Worm (Caenorhabditis elegans) whole organism, L4 larva: ENCODE data around the gene Y54G2A.45.

Experiments
- ZK546.5 ChIP-seq, 2 experiments: sonication (generic microtip); optimal IDR thresholded peaks; 2 replicates each; lab custom pipeline; 2017; ENCODE audit warnings: missing biosample characterization in 2 of 2, missing genetic modification characterization in 2 of 2
- lim-7 ChIP-seq: fragments of 200-800 bp; sonication (Bioruptor generic); IDR thresholded peaks from 2 replicates; pipeline ENCODE4 v1.3.6; 2022; ENCODE audit warnings: missing genetic modification characterization, missing compliant biosample characterization
- lin-13 ChIP-seq: fragments of 150-350 bp; optimal IDR thresholded peaks from 2 replicates; lab custom pipeline; 2014; ENCODE audit warnings: missing biosample characterization, missing genetic modification reagents, missing genetic modification characterization
- nhr-41 ChIP-seq: fragments of 200-800 bp; sonication (Bioruptor generic); IDR thresholded peaks from 2 replicates; pipeline ENCODE4 v1.3.6; 2022; ENCODE audit warnings: missing genetic modification reagents, missing genetic modification characterization, missing compliant biosample characterization
- nhr-76 ChIP-seq: fragments of 150-350 bp; optimal IDR thresholded peaks from 2 replicates; lab custom pipeline; 2014; ENCODE audit warnings: missing biosample characterization, missing genetic modification characterization
- skn-1 ChIP-seq: fragments of 150-350 bp; optimal IDR thresholded peaks from 2 replicates; lab custom pipeline; 2014; ENCODE audit warnings: missing biosample characterization, missing genetic modification characterization
- snpc-4 ChIP-seq: fragments of 150-350 bp; optimal IDR thresholded peaks from 2 replicates; lab custom pipeline; 2014; ENCODE audit warnings: missing biosample characterization, missing genetic modification characterization
- unc-130 ChIP-seq: sonication (generic microtip); optimal IDR thresholded peaks from 2 replicates; lab custom pipeline; 2016; ENCODE audit warnings: missing genetic modification reagents, missing genetic modification characterization, missing compliant biosample characterization
- unc-39 ChIP-seq: sonication (generic microtip); optimal IDR thresholded peaks from 2 replicates; lab custom pipeline; 2017; ENCODE audit warnings: missing biosample characterization, missing genetic modification characterization
- zfp-3 ChIP-seq: fragments of 200-800 bp; sonication (Bioruptor generic); conservative IDR thresholded peaks from 2 replicates; pipeline ENCODE4 v1.3.6; 2022; ENCODE audit warnings: missing genetic modification reagents, missing genetic modification characterization, missing compliant biosample characterization
- ztf-11 ChIP-seq: fragments of 150-350 bp; optimal IDR thresholded peaks from 2 replicates; lab custom pipeline; 2014; ENCODE audit warnings: missing biosample characterization, missing genetic modification characterization

DNA sequence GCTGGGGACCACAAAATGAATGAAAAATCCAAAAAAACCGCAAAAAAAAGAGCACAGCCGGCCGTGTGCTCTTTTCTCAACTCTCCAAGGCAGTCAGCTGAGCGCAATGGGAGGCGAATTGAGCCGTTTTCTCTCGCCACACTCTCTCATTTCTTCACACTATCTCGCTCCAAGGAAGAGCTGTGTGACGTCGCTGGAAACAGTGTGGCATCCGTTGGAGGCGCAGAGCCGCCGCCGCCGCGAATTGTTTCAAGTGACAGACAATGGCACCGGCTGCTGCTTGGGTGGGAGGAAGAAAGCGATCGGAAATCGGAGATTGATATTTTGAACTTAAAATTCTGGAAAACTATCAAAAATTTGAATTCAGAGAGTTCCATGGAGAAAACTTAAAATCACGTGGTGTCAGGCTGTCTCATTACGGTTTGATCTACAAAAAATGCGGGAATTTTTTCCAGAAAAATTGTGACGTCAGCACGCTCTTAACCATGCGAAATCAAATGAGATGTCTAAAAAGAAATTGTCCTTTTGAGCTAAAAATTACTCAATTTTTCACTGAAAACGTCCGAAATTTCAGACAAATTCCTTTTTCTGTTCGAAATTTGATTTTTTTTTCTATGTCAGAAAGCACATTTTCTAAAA is 29.5 kb upstream of the Y54G2A.45 start:
- TF ChIP-seq skn-1 (tag; lab: Kevin White, UChicago) (no peak), snpc-4 (tag; lab: Kevin White, UChicago) (no peak), ZK546.5 (tag; optimal IDR thresholded peaks at IDR 0.05; lab: Kevin White, UChicago) (no peak), nhr-76 (tag; lab: Kevin White, UChicago) (no peak), nhr-41 (GFP tag; lab: Robert Waterston, UW) (no peak), zfp-3 (GFP tag; lab: Robert Waterston, UW) (no peak), unc-130 (GFP tag; lab: Kevin White, UChicago) (no peak), lim-7 (GFP tag; lab: Robert Waterston, UW) (0 out of 2 replicates have a peak, but pooled peaks have one; percentile 32), unc-39 (tag; lab: Kevin White, UChicago) (no peak), ztf-11 (tag; lab: Kevin White, UChicago) (no peak), lin-13 (no peak)
